Fruit fly (Drosophila melanogaster): ENCODE data around the gene NimB2.

The NimB2 gene

DNA sequence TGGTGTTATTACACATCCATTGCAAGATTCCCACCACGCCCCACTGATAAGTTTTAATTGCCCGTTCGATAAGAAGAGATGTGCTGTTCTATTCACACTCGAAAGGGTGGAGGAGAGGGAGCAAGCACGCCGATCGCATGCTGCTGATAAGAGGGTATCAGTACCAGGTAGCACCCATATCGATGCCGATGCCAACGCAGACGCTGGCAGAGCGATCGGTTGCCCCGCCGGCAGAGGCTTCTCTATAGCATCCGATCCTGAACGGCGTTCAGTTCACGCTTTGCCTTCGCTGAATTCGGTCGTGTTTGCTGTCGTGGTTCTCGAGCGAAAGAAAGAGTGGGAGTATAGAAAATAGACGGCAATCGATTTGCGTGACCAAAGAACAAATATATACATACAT lies 46.7 kb upstream of the NimB2 start (continued):
- TF ChIP-seq danr (GFP tag; IDR thresholded peaks at IDR 0.05) (no peak), CG11093 (GFP tag; IDR thresholded peaks at IDR 0.05) (0 out of 3 replicates have a peak, but pooled peaks have one; percentile 20), nerfin-1 (tag; optimal IDR thresholded peaks at IDR 0.05) (no peak), CG3281 (GFP tag; optimal IDR thresholded peaks at IDR 0.05) (peak; percentile 22), CG34376 (GFP tag; optimal IDR thresholded peaks at IDR 0.05) (peak; percentile 95), Trl (optimal IDR thresholded peaks at IDR 0.05) (no peak), Trl (GFP tag; optimal IDR thresholded peaks at IDR 0.05) (no peak), CG10543 (GFP tag; optimal IDR thresholded peaks at IDR 0.05) (peak; percentile 73), knrl (GFP tag; IDR thresholded peaks at IDR 0.05; ENCODE audit: partially characterized antibody) (no peak), ara (GFP tag; IDR thresholded peaks at IDR 0.05) (no peak), rib (GFP tag; IDR thresholded peaks at IDR 0.05) (peak; percentile 52; the same call in 1 of the 2 replicates), Fer1 (GFP tag; optimal IDR thresholded peaks at IDR 0.05) (peak; percentile 12)

DNA sequence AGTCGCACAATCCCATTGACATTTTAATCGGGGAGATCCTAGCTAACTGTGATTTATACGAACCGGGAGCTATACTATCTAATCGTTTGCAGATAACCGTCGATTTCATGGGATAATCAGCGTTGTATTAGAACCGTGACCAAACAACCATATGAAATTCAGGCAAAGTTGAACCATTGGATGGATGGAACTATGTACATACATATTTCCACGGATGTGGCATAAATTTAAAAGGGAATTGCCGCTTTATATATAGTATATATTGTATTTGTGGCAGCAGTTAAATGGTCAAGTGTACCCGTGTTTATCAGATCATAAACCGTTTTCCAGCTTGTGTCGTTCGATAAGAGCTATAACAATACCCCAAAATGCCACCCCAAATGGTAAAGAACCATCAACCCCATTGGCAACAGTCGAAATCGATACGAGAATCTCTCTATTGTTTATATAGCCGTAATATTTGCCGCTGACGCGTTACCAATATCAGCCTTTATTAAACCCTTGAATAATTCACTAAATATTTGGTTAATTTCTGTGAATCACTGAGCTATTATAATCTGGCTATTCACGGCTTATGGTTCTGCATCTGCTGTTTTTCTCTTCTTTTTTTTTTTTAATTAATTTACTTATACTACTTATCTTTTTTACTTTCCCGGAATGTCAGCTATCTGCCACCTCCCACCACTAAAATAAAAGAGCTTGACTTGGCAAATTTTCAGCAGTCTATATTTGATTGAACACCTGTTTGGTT lies 45.7 kb upstream of the NimB2 start, which contains the start of gene bgm:
Gene bgm (plus strand): TSS at position 701 of the 751 bp plus-strand sequence.
- TF ChIP-seq CG7357 (GFP tag; IDR thresholded peaks at IDR 0.05) = no peak
- TF ChIP-seq TFAM (GFP tag; optimal IDR thresholded peaks at IDR 0.05) = no peak
- TF ChIP-seq Bdp1 (GFP tag; optimal IDR thresholded peaks at IDR 0.05) = no peak
- peak; percentile 41 for TF ChIP-seq cwo (GFP tag; optimal IDR thresholded peaks at IDR 0.05)
- TF ChIP-seq Mrtf (GFP tag; IDR thresholded peaks at IDR 0.05) = no peak
- no peak for TF ChIP-seq CG17385 (GFP tag; optimal IDR thresholded peaks at IDR 0.05)
- no peak for TF ChIP-seq pfk (GFP tag; optimal IDR thresholded peaks at IDR 0.05)
- TF ChIP-seq CG4730 (GFP tag; IDR thresholded peaks at IDR 0.05) = no peak
- TF ChIP-seq gce (GFP tag; IDR thresholded peaks at IDR 0.05) = no peak
- no peak for TF ChIP-seq Hand (GFP tag; optimal IDR thresholded peaks at IDR 0.05)
- no peak for TF ChIP-seq CG11723 (GFP tag; optimal IDR thresholded peaks at IDR 0.05)
- no peak for TF ChIP-seq her (GFP tag; optimal IDR thresholded peaks at IDR 0.05)
- TF ChIP-seq CG10147 (GFP tag; optimal IDR thresholded peaks at IDR 0.05) = no peak
- no peak for TF ChIP-seq CG16813 (GFP tag; IDR thresholded peaks at IDR 0.05; ENCODE audit: partially characterized antibody)
- no peak for TF ChIP-seq unpg (GFP tag; optimal IDR thresholded peaks at IDR 0.05)
- TF ChIP-seq onecut (GFP tag; IDR thresholded peaks at IDR 0.05) = peak; percentile 63; the same call in 1 of the 2 replicates
- no peak for TF ChIP-seq CG7556 (GFP tag; optimal IDR thresholded peaks at IDR 0.05)
- TF ChIP-seq Sox100B (GFP tag; optimal IDR thresholded peaks at IDR 0.05) = no peak
- TF ChIP-seq CG10959 (GFP tag; IDR thresholded peaks at IDR 0.05) = no peak
- TF ChIP-seq exex (tag; optimal IDR thresholded peaks at IDR 0.05) = peak; percentile 84
- peak; percentile 43 for TF ChIP-seq Med (GFP tag)
- no peak for TF ChIP-seq CG18262 (tag; optimal IDR thresholded peaks at IDR 0.05)
- TF ChIP-seq GATAe (GFP tag; conservative IDR thresholded peaks at IDR 0.05) = peak; percentile 40; the same call in 1 of the 2 replicates
- no peak for TF ChIP-seq bsh (GFP tag; optimal IDR thresholded peaks at IDR 0.05)
- TF ChIP-seq Kr (GFP tag; optimal IDR thresholded peaks at IDR 0.05) = no peak
- 0 out of 2 replicates have a peak, but pooled peaks have one; percentile 20 for TF ChIP-seq Xrp1 (GFP tag; IDR thresholded peaks at IDR 0.05)
- no peak for TF ChIP-seq CG16779 (GFP tag; IDR thresholded peaks at IDR 0.05)
- no peak for TF ChIP-seq CG8478 (optimal IDR thresholded peaks at IDR 0.05)
- no peak for TF ChIP-seq CG13624 (GFP tag; optimal IDR thresholded peaks at IDR 0.05)
- peak; percentile 80 for TF ChIP-seq CG34376 (GFP tag; optimal IDR thresholded peaks at IDR 0.05)
- no peak for TF ChIP-seq CG8281 (tag; optimal IDR thresholded peaks at IDR 0.05)
- no peak for TF ChIP-seq Dip2 (GFP tag; IDR thresholded peaks at IDR 0.05)
- TF ChIP-seq CG9727 (GFP tag; optimal IDR thresholded peaks at IDR 0.05) = no peak
- TF ChIP-seq tna (GFP tag; IDR thresholded peaks at IDR 0.05; ENCODE audit: partially characterized antibody) = no peak
- TF ChIP-seq corto (GFP tag; optimal IDR thresholded peaks at IDR 0.05) = no peak
- TF ChIP-seq CG15514 (GFP tag; optimal IDR thresholded peaks at IDR 0.05) = no peak
- no peak for TF ChIP-seq crol (GFP tag; IDR thresholded peaks at IDR 0.05)
- TF ChIP-seq CG3065 (GFP tag; optimal IDR thresholded peaks at IDR 0.05) = no peak
